Fruit fly (Drosophila melanogaster) whole organism, embryonic: ENCODE results near the gene Faa.

ENCODE experiments used
- ATbp ChIP-seq: fragments of 200-800 bp; sonication (Bioruptor generic); optimal IDR thresholded peaks from 2 replicates; lab custom pipeline; 2017; ENCODE audit warnings: missing biosample characterization, mild to moderate bottlenecking, missing genetic modification characterization, missing genetic modification reagents
- Atf6 ChIP-seq: fragments of 200-800 bp; sonication (Bioruptor generic); IDR thresholded peaks from 2 replicates; pipeline ENCODE4 v1.3.6; 2022; ENCODE audit warnings: missing biosample characterization, missing genetic modification characterization
- B-H1 ChIP-seq: fragments of 200-800 bp; sonication (Bioruptor generic); IDR thresholded peaks from 3 replicates; pipeline ENCODE4 v1.3.6; 2022; ENCODE audit warnings: missing biosample characterization, missing genetic modification characterization
- C15 ChIP-seq: fragments of 200-800 bp; sonication (Bioruptor generic); IDR thresholded peaks from 3 replicates; pipeline ENCODE4 v1.3.6; 2022; ENCODE audit warnings: missing biosample characterization, missing genetic modification characterization
- CG10321 ChIP-seq: fragments of 200-800 bp; sonication (Bioruptor generic); IDR thresholded peaks from 2 replicates; pipeline ENCODE4 v1.3.6; 2022; ENCODE audit warnings: missing biosample characterization, missing genetic modification characterization
- CG10431 ChIP-seq: fragments of 200-800 bp; sonication (Bioruptor generic); optimal IDR thresholded peaks from 3 replicates; lab custom pipeline; 2018; ENCODE audit warnings: missing biosample characterization, mild to moderate bottlenecking, missing genetic modification characterization
- CG11247 ChIP-seq: fragments of 200-800 bp; sonication (Bioruptor generic); IDR thresholded peaks from 2 replicates; pipeline ENCODE4 v1.3.6; 2022; ENCODE audit warnings: missing biosample characterization, missing genetic modification characterization
- CG11504 ChIP-seq: fragments of 200-800 bp; sonication (Bioruptor generic); optimal IDR thresholded peaks from 3 replicates; lab custom pipeline; 2019; ENCODE audit warnings: missing biosample characterization, mild to moderate bottlenecking, missing genetic modification characterization, moderate library complexity
- CG13775 ChIP-seq: fragments of 200-800 bp; sonication (Bioruptor generic); optimal IDR thresholded peaks from 3 replicates; lab custom pipeline; 2017; ENCODE audit warnings: missing biosample characterization, mild to moderate bottlenecking, missing genetic modification characterization
- CG1832 ChIP-seq: fragments of 200-800 bp; sonication (Bioruptor generic); optimal IDR thresholded peaks from 2 replicates; lab custom pipeline; 2017; ENCODE audit warnings: missing biosample characterization, mild to moderate bottlenecking, missing genetic modification characterization, inconsistent platforms
- CG2120 ChIP-seq: fragments of 200-800 bp; sonication (Bioruptor generic); optimal IDR thresholded peaks from 3 replicates; lab custom pipeline; 2016; ENCODE audit warnings: missing biosample characterization, missing genetic modification characterization
- CG31365 ChIP-seq: fragments of 200-800 bp; sonication (Bioruptor generic); optimal IDR thresholded peaks from 2 replicates; lab custom pipeline; 2018; ENCODE audit warnings: missing biosample characterization, mild to moderate bottlenecking, missing genetic modification characterization
- CG32532 ChIP-seq: fragments of 200-800 bp; sonication (Bioruptor generic); IDR thresholded peaks from 2 replicates; pipeline ENCODE4 v1.3.6; 2022; ENCODE audit warnings: missing biosample characterization, missing genetic modification characterization
- CG3726 ChIP-seq: fragments of 200-800 bp; sonication (Bioruptor generic); IDR thresholded peaks from 3 replicates; pipeline ENCODE4, ENCODE4 v1.3.6; 2022; ENCODE audit warnings: missing biosample characterization, missing genetic modification characterization
- CG7372 ChIP-seq: fragments of 200-800 bp; sonication (Bioruptor generic); IDR thresholded peaks from 2 replicates; pipeline ENCODE4 v1.3.6; 2022; ENCODE audit warnings: missing biosample characterization, missing genetic modification characterization
- CG7786 ChIP-seq: fragments of 200-800 bp; sonication (Bioruptor generic); optimal IDR thresholded peaks from 2 replicates; lab custom pipeline; 2016; ENCODE audit warnings: missing biosample characterization, missing genetic modification characterization
- CkIIα-i1 ChIP-seq: fragments of 200-800 bp; sonication (Bioruptor generic); IDR thresholded peaks from 2 replicates; pipeline ENCODE4 v1.3.6; 2022; ENCODE audit warnings: missing biosample characterization, missing genetic modification characterization
- CrebB ChIP-seq: fragments of 200-800 bp; sonication (Bioruptor generic); optimal IDR thresholded peaks from 3 replicates; lab custom pipeline; 2018; ENCODE audit warnings: missing biosample characterization, mild to moderate bottlenecking, missing genetic modification characterization
- Dref ChIP-seq: fragments of 200-800 bp; sonication (Bioruptor generic); IDR thresholded peaks from 2 replicates; pipeline ENCODE4 v1.3.6; 2022; ENCODE audit warnings: missing biosample characterization, missing genetic modification characterization
- Gug ChIP-seq: fragments of 200-800 bp; sonication (Bioruptor generic); IDR thresholded peaks from 4 replicates; pipeline ENCODE4 v1.3.6; 2022; ENCODE audit warnings: missing biosample characterization, missing genetic modification characterization
- HmgD ChIP-seq: fragments of 200-800 bp; sonication (Bioruptor generic); optimal IDR thresholded peaks from 3 replicates; lab custom pipeline; 2016; ENCODE audit warnings: missing biosample characterization, missing genetic modification characterization
- MBD-R2 ChIP-seq: fragments of 200-800 bp; sonication (Bioruptor generic); IDR thresholded peaks from 2 replicates; pipeline ENCODE4 v1.3.6; 2022; ENCODE audit warnings: missing biosample characterization, missing genetic modification characterization
- Med ChIP-seq: fragments of 200-800 bp; sonication (Bioruptor generic); peaks from one replicate; lab custom pipeline; 2016; ENCODE audit warnings: missing biosample characterization, missing genetic modification characterization, mild to moderate bottlenecking, inconsistent platforms, moderate library complexity
- NC2β ChIP-seq: fragments of 200-800 bp; sonication (Bioruptor generic); optimal IDR thresholded peaks from 2 replicates; lab custom pipeline; 2016; ENCODE audit warnings: missing biosample characterization, missing genetic modification characterization
- Oaz ChIP-seq: fragments of 200-800 bp; sonication (Bioruptor generic); IDR thresholded peaks from 2 replicates; pipeline ENCODE4 v1.3.6; 2022; ENCODE audit warnings: missing biosample characterization, missing genetic modification characterization
- Poxn ChIP-seq: fragments of 200-800 bp; sonication (Bioruptor generic); IDR thresholded peaks from 2 replicates; pipeline ENCODE4 v1.3.6; 2022; ENCODE audit warnings: missing biosample characterization, missing genetic modification characterization
- Ptx1 ChIP-seq: fragments of 200-800 bp; sonication (Bioruptor generic); IDR thresholded peaks from 2 replicates; pipeline ENCODE4 v1.3.6; 2022; ENCODE audit warnings: missing biosample characterization, missing genetic modification characterization
- Sox102F ChIP-seq: fragments of 200-800 bp; sonication (Bioruptor generic); optimal IDR thresholded peaks from 2 replicates; lab custom pipeline; 2018; ENCODE audit warnings: missing biosample characterization, mild to moderate bottlenecking, missing genetic modification characterization, moderate library complexity
- Tbp ChIP-seq: fragments of >200 bp; optimal IDR thresholded peaks from 2 replicates; lab custom pipeline; 2018; ENCODE audit warnings: missing biosample characterization, missing genetic modification characterization
- ab ChIP-seq: fragments of 200-800 bp; sonication (Bioruptor generic); optimal IDR thresholded peaks from 2 replicates; lab custom pipeline; 2016; ENCODE audit warnings: missing biosample characterization, missing genetic modification characterization
- ash1 ChIP-seq: fragments of 200-800 bp; sonication (Bioruptor generic); optimal IDR thresholded peaks from 2 replicates; lab custom pipeline; 2018; ENCODE audit warnings: missing biosample characterization, mild to moderate bottlenecking, missing genetic modification characterization
- bab2 ChIP-seq: fragments of 200-800 bp; sonication (Bioruptor generic); optimal IDR thresholded peaks from 2 replicates; lab custom pipeline; 2016; ENCODE audit warnings: missing biosample characterization, missing genetic modification characterization
- br ChIP-seq: fragments of >200 bp; optimal IDR thresholded peaks from 2 replicates; lab custom pipeline; 2017
- danr ChIP-seq: fragments of 200-800 bp; sonication (Bioruptor generic); IDR thresholded peaks from 2 replicates; pipeline ENCODE4 v1.3.6; 2022; ENCODE audit warnings: missing biosample characterization, missing genetic modification characterization
- eyg ChIP-seq: fragments of 200-800 bp; sonication (Bioruptor generic); optimal IDR thresholded peaks from 3 replicates; lab custom pipeline; 2016; ENCODE audit warnings: missing biosample characterization, missing genetic modification characterization
- gcm2 ChIP-seq: fragments of 200-800 bp; sonication (Bioruptor generic); optimal IDR thresholded peaks from 2 replicates; lab custom pipeline; 2016; ENCODE audit warnings: missing biosample characterization, missing genetic modification characterization
- ham ChIP-seq: fragments of 200-800 bp; sonication (Bioruptor generic); IDR thresholded peaks from 2 replicates; pipeline ENCODE4 v1.3.6; 2022; ENCODE audit warnings: missing biosample characterization, missing genetic modification characterization
- hbn ChIP-seq: fragments of 200-800 bp; sonication (Bioruptor generic); IDR thresholded peaks from 2 replicates; pipeline ENCODE4 v1.3.6; 2022; ENCODE audit warnings: missing biosample characterization, missing genetic modification characterization; ENCODE audit not compliant: partially characterized antibody
- ind ChIP-seq: fragments of 200-800 bp; sonication (Bioruptor generic); optimal IDR thresholded peaks from 3 replicates; lab custom pipeline; 2016; ENCODE audit warnings: missing biosample characterization, missing genetic modification characterization
- kah ChIP-seq: fragments of 200-800 bp; sonication (Bioruptor generic); optimal IDR thresholded peaks from 2 replicates; lab custom pipeline; 2018; ENCODE audit warnings: missing biosample characterization, mild to moderate bottlenecking, missing genetic modification characterization
- kay ChIP-seq: fragments of 200-800 bp; sonication (Bioruptor generic); optimal IDR thresholded peaks from 2 replicates; lab custom pipeline; 2016; ENCODE audit warnings: missing biosample characterization, missing genetic modification characterization
- knrl ChIP-seq: fragments of 200-800 bp; sonication (Bioruptor generic); IDR thresholded peaks from 3 replicates; pipeline ENCODE4 v1.3.6; 2022; ENCODE audit warnings: missing biosample characterization, missing genetic modification characterization; ENCODE audit not compliant: partially characterized antibody
- peb ChIP-seq: fragments of 200-800 bp; sonication (Bioruptor generic); IDR thresholded peaks from 2 replicates; pipeline ENCODE4 v1.3.6; 2022; ENCODE audit warnings: missing biosample characterization, missing genetic modification characterization
- prd ChIP-seq, 3 experiments: fragments of >200 bp in 2 of 3; fragments of 200-800 bp in 1 of 3; sonication (Bioruptor generic) in 1 of 3; optimal IDR thresholded peaks in 2 of 3; IDR thresholded peaks in 1 of 3; 2 replicates in 2 of 3; 3 replicates in 1 of 3; pipeline versions ENCODE4 v1.3.6 to Lab custom; 2017 to 2022; ENCODE audit warnings: missing biosample characterization in 1 of 3, missing genetic modification characterization in 1 of 3
- schlank ChIP-seq: fragments of 200-800 bp; sonication (Bioruptor generic); optimal IDR thresholded peaks from 2 replicates; lab custom pipeline; 2018; ENCODE audit warnings: missing biosample characterization, mild to moderate bottlenecking, missing genetic modification characterization
- seq ChIP-seq: fragments of 200-800 bp; sonication (Bioruptor generic); IDR thresholded peaks from 2 replicates; pipeline ENCODE4 v1.3.6; 2022; ENCODE audit warnings: missing biosample characterization, missing genetic modification characterization
- tap ChIP-seq: fragments of 200-800 bp; optimal IDR thresholded peaks from 3 replicates; lab custom pipeline; 2019; ENCODE audit warnings: missing biosample characterization, mild to moderate bottlenecking, missing genetic modification characterization, moderate library complexity
- tgo ChIP-seq: fragments of 200-800 bp; sonication (Bioruptor generic); IDR thresholded peaks from 3 replicates; pipeline ENCODE4 v1.3.6; 2022; ENCODE audit warnings: missing biosample characterization, missing genetic modification characterization
- twi ChIP-seq: fragments of 200-800 bp; optimal IDR thresholded peaks from 2 replicates; lab custom pipeline; 2019; ENCODE audit warnings: missing biosample characterization, mild to moderate bottlenecking, missing genetic modification characterization, moderate library complexity
- tx ChIP-seq: fragments of 200-800 bp; sonication (Bioruptor generic); optimal IDR thresholded peaks from 2 replicates; lab custom pipeline; 2016; ENCODE audit warnings: missing biosample characterization, missing genetic modification characterization
- yki ChIP-seq: fragments of >200 bp; optimal IDR thresholded peaks from 3 replicates; lab custom pipeline; 2018

Gene Faa

dm6 chr3L:4108844-4109494 is 35.2 kb upstream of the Faa start (continued):
- TF ChIP-seq Ptx1 (GFP tag; lab: Robert Waterston, UW) (peak; percentile 74), NC2β (GFP tag; lab: Kevin White, UChicago) (peak; percentile 47), br (lab: Kevin White, UChicago) (no peak), Oaz (GFP tag; lab: Robert Waterston, UW) (no peak), ham (no peak), danr (GFP tag; lab: Robert Waterston, UW) (peak; percentile 69; the same call in 1 of the 2 replicates), CG1832 (GFP tag; lab: Kevin White, UChicago) (no peak), twi (tag; lab: Kevin White, UChicago) (peak; percentile 79), gcm2 (GFP tag; lab: Kevin White, UChicago) (no peak), MBD-R2 (GFP tag; lab: Robert Waterston, UW) (0 out of 2 replicates have a peak, but pooled peaks have one; percentile 30), CG2120 (peak; percentile 84), CG13775 (peak; percentile 75), CG7786 (GFP tag; lab: Kevin White, UChicago) (peak; percentile 54), CrebB (peak; percentile 49), Atf6 (GFP tag; lab: Robert Waterston, UW) (peak; percentile 67), schlank (tag; lab: Kevin White, UChicago) (no peak), CkIIα-i1 (GFP tag; lab: Robert Waterston, UW) (no peak), eyg (peak; percentile 60), CG7372 (GFP tag; lab: Robert Waterston, UW) (0 out of 2 replicates have a peak, but pooled peaks have one; percentile 37), CG3726 (no peak), prd (optimal IDR thresholded peaks at IDR 0.05; lab: Kevin White, UChicago) (no peak), prd (GFP tag; IDR thresholded peaks at IDR 0.05; lab: Robert Waterston, UW) (peak; percentile 71), Dref (GFP tag; lab: Robert Waterston, UW) (no peak), kah (GFP tag; lab: Kevin White, UChicago) (peak; percentile 18), Gug (peak; percentile 47; the same call in 2 of the 4 replicates), ATbp (peak; percentile 68), bab2 (peak; percentile 77), knrl (GFP tag; lab: Robert Waterston, UW) (no peak), tx (GFP tag; lab: Kevin White, UChicago) (peak; percentile 49), tap (tag; lab: Kevin White, UChicago) (peak; percentile 61), CG11504 (tag; lab: Kevin White, UChicago) (peak; percentile 85), CG32532 (peak; percentile 59), ab (peak; percentile 33), Poxn (GFP tag; lab: Robert Waterston, UW) (no peak), yki (lab: Kevin White, UChicago) (no peak), kay (GFP tag; lab: Kevin White, UChicago) (peak; percentile 68), CG10431 (GFP tag; lab: Kevin White, UChicago) (peak; percentile 50), peb (GFP tag; lab: Robert Waterston, UW) (no peak), CG10321 (GFP tag; lab: Robert Waterston, UW) (no peak), CG11247 (GFP tag; lab: Robert Waterston, UW) (peak; percentile 33; the same call in 1 of the 2 replicates), Med (GFP tag; lab: Kevin White, UChicago) (peak; percentile 90), CG31365 (tag; lab: Kevin White, UChicago) (peak; percentile 32), ind (GFP tag; lab: Kevin White, UChicago) (peak; percentile 79), ash1 (GFP tag; lab: Kevin White, UChicago) (no peak), B-H1 (GFP tag; lab: Robert Waterston, UW) (0 out of 3 replicates have a peak, but pooled peaks have one; percentile 18), HmgD (GFP tag; lab: Kevin White, UChicago) (no peak), Sox102F (GFP tag; lab: Kevin White, UChicago) (peak; percentile 74), seq (GFP tag; lab: Robert Waterston, UW) (0 out of 2 replicates have a peak, but pooled peaks have one; percentile 30), C15 (no peak), Tbp (GFP tag; lab: Kevin White, UChicago) (no peak), tgo (GFP tag; lab: Robert Waterston, UW) (peak; percentile 58), hbn (GFP tag; lab: Robert Waterston, UW) (no peak)
